Worm (Caenorhabditis elegans) whole organism, late embryonic: ENCODE measurements around the gene W09D6.4.

Experiments
- C08G9.2 ChIP-seq: sonication (generic microtip); optimal IDR thresholded peaks from 2 replicates; lab custom pipeline; 2016; ENCODE audit warnings: mild to moderate bottlenecking, missing genetic modification characterization, moderate library complexity, missing compliant biosample characterization
- C38D4.7 ChIP-seq: fragments of 200-800 bp; sonication (Bioruptor generic); optimal IDR thresholded peaks from 2 replicates; lab custom pipeline; 2018; ENCODE audit warnings: mild to moderate bottlenecking, missing genetic modification characterization, moderate library complexity, missing compliant biosample characterization
- K02D7.2 ChIP-seq: sonication (generic microtip); optimal IDR thresholded peaks from 2 replicates; lab custom pipeline; 2017; ENCODE audit warnings: mild to moderate bottlenecking, missing genetic modification characterization, missing compliant biosample characterization
- K09A11.1 ChIP-seq: sonication (generic microtip); optimal IDR thresholded peaks from 2 replicates; lab custom pipeline; 2017; ENCODE audit warnings: antibody characterized with exemption, mild to moderate bottlenecking, missing genetic modification characterization, missing compliant biosample characterization; ENCODE audit not compliant: insufficient read depth
- Y22D7AL.16 ChIP-seq: sonication (generic microtip); optimal IDR thresholded peaks from 2 replicates; lab custom pipeline; 2016; ENCODE audit warnings: missing genetic modification characterization, missing compliant biosample characterization
- ceh-14 ChIP-seq: sonication (generic microtip); optimal IDR thresholded peaks from 2 replicates; lab custom pipeline; 2016; ENCODE audit warnings: missing genotype, missing genetic modification characterization, missing compliant biosample characterization
- ceh-18 ChIP-seq: sonication (generic microtip); optimal IDR thresholded peaks from 2 replicates; lab custom pipeline; 2016; ENCODE audit warnings: missing genetic modification characterization, missing compliant biosample characterization
- ceh-19 ChIP-seq: fragments of 200-800 bp; sonication (Bioruptor generic); optimal IDR thresholded peaks from 2 replicates; lab custom pipeline; 2018; ENCODE audit warnings: mild to moderate bottlenecking, missing genetic modification characterization, missing compliant biosample characterization
- ceh-2 ChIP-seq: sonication (generic microtip); optimal IDR thresholded peaks from 2 replicates; lab custom pipeline; 2016; ENCODE audit warnings: missing genotype, missing genetic modification characterization, missing compliant biosample characterization
- ceh-22 ChIP-seq: sonication (generic microtip); optimal IDR thresholded peaks from 2 replicates; lab custom pipeline; 2017; ENCODE audit warnings: missing biosample characterization, missing genetic modification characterization
- ceh-24 ChIP-seq: sonication (generic microtip); optimal IDR thresholded peaks from 2 replicates; lab custom pipeline; 2016; ENCODE audit warnings: mild to moderate bottlenecking, missing genetic modification characterization, missing compliant biosample characterization
- dmd-4 ChIP-seq: sonication (generic microtip); optimal IDR thresholded peaks from 2 replicates; lab custom pipeline; 2016; ENCODE audit warnings: borderline replicate concordance, missing genetic modification characterization, missing compliant biosample characterization
- dve-1 ChIP-seq: sonication (generic microtip); optimal IDR thresholded peaks from 2 replicates; lab custom pipeline; 2017; ENCODE audit warnings: antibody characterized with exemption, mild to moderate bottlenecking, missing genetic modification characterization, missing compliant biosample characterization
- elt-2 ChIP-seq: sonication (generic microtip); optimal IDR thresholded peaks from 2 replicates; lab custom pipeline; 2016; ENCODE audit warnings: missing genetic modification reagents, missing genetic modification characterization, missing compliant biosample characterization
- elt-4 ChIP-seq: sonication (generic microtip); optimal IDR thresholded peaks from 2 replicates; lab custom pipeline; 2016; ENCODE audit warnings: missing genetic modification characterization, missing compliant biosample characterization
- ets-4 ChIP-seq: sonication (generic microtip); optimal IDR thresholded peaks from 2 replicates; lab custom pipeline; 2016; ENCODE audit warnings: missing genetic modification characterization, missing compliant biosample characterization
- fax-1 ChIP-seq: sonication (generic microtip); optimal IDR thresholded peaks from 2 replicates; lab custom pipeline; 2016; ENCODE audit warnings: missing genotype, missing genetic modification characterization, missing compliant biosample characterization
- fkh-6 ChIP-seq: sonication (generic microtip); optimal IDR thresholded peaks from 2 replicates; lab custom pipeline; 2016; ENCODE audit warnings: missing genetic modification characterization, missing compliant biosample characterization
- gmeb-2 ChIP-seq: sonication (generic microtip); optimal IDR thresholded peaks from 2 replicates; lab custom pipeline; 2016; ENCODE audit warnings: missing genetic modification characterization, inconsistent platforms, missing compliant biosample characterization
- hlh-15 ChIP-seq: sonication (generic microtip); optimal IDR thresholded peaks from 2 replicates; lab custom pipeline; 2016; ENCODE audit warnings: missing genetic modification characterization, missing compliant biosample characterization
- hlh-30 ChIP-seq: sonication (generic microtip); optimal IDR thresholded peaks from 2 replicates; lab custom pipeline; 2017; ENCODE audit warnings: antibody characterized with exemption, missing genetic modification characterization, missing compliant biosample characterization; ENCODE audit not compliant: insufficient read depth
- hlh-6 ChIP-seq: sonication (generic microtip); optimal IDR thresholded peaks from 2 replicates; lab custom pipeline; 2016; ENCODE audit warnings: missing genotype, missing genetic modification characterization, missing compliant biosample characterization
- madf-2 ChIP-seq: sonication (generic microtip); optimal IDR thresholded peaks from 2 replicates; lab custom pipeline; 2017; ENCODE audit warnings: missing genetic modification characterization, missing compliant biosample characterization
- nfya-1 ChIP-seq: sonication (generic microtip); optimal IDR thresholded peaks from 2 replicates; lab custom pipeline; 2017; ENCODE audit warnings: missing genetic modification characterization, mild to moderate bottlenecking, missing compliant biosample characterization, antibody characterized with exemption, moderate library complexity
- nhr-11 ChIP-seq: fragments of 150-350 bp; optimal IDR thresholded peaks from 2 replicates; lab custom pipeline; 2014; ENCODE audit warnings: missing biosample characterization, missing genetic modification characterization
- npax-4 ChIP-seq: sonication (generic microtip); optimal IDR thresholded peaks from 2 replicates; lab custom pipeline; 2016; ENCODE audit warnings: missing genetic modification characterization, missing compliant biosample characterization
- pat-9 ChIP-seq: fragments of 200-800 bp; sonication (Bioruptor generic); optimal IDR thresholded peaks from 2 replicates; lab custom pipeline; 2018; ENCODE audit warnings: mild to moderate bottlenecking, missing genetic modification characterization, moderate library complexity, missing compliant biosample characterization
- pax-1 ChIP-seq: fragments of 150-350 bp; optimal IDR thresholded peaks from 2 replicates; lab custom pipeline; 2014; ENCODE audit warnings: missing biosample characterization, missing genetic modification characterization
- pha-4 ChIP-seq: fragments of 150-350 bp; optimal IDR thresholded peaks from 2 replicates; lab custom pipeline; 2018; ENCODE audit warnings: missing biosample characterization, missing genetic modification reagents, missing genetic modification characterization
- pros-1 ChIP-seq: fragments of 150-350 bp; optimal IDR thresholded peaks from 2 replicates; lab custom pipeline; 2014; ENCODE audit warnings: missing biosample characterization, missing genetic modification reagents, missing genetic modification characterization
- ref-2 ChIP-seq: sonication (generic microtip); optimal IDR thresholded peaks from 2 replicates; lab custom pipeline; 2016; ENCODE audit warnings: missing genetic modification characterization, missing compliant biosample characterization
- rnt-1 ChIP-seq: sonication (generic microtip); optimal IDR thresholded peaks from 2 replicates; lab custom pipeline; 2016; ENCODE audit warnings: missing genetic modification characterization, missing compliant biosample characterization
- sdc-2 ChIP-seq: sonication (generic microtip); optimal IDR thresholded peaks from 2 replicates; lab custom pipeline; 2016; ENCODE audit warnings: missing genotype, missing genetic modification characterization, missing compliant biosample characterization
- sox-2 ChIP-seq: fragments of 200-800 bp; sonication (Bioruptor generic); IDR thresholded peaks from 2 replicates; pipeline ENCODE4 v1.3.6; 2022; ENCODE audit warnings: missing genetic modification reagents, missing genetic modification characterization, missing compliant biosample characterization
- tbx-2 ChIP-seq: sonication (generic microtip); optimal IDR thresholded peaks from 2 replicates; lab custom pipeline; 2016; ENCODE audit warnings: missing genetic modification characterization, missing compliant biosample characterization
- tbx-7 ChIP-seq: sonication (generic microtip); optimal IDR thresholded peaks from 2 replicates; lab custom pipeline; 2016; ENCODE audit warnings: missing genotype, missing genetic modification characterization, missing compliant biosample characterization
- ttx-3 ChIP-seq: sonication (generic microtip); optimal IDR thresholded peaks from 2 replicates; lab custom pipeline; 2016; ENCODE audit warnings: missing genetic modification reagents, missing genetic modification characterization, missing compliant biosample characterization
- unc-3 ChIP-seq, 2 experiments: fragments of 200-800 bp in 1 of 2; sonication (Bioruptor generic) in 1 of 2; sonication (generic microtip) in 1 of 2; conservative IDR thresholded peaks in 1 of 2; optimal IDR thresholded peaks in 1 of 2; 2 replicates each; pipeline versions ENCODE4 v1.3.6 to Lab custom; 2016 to 2022; ENCODE audit warnings: missing compliant biosample characterization in 2 of 2, missing genetic modification characterization in 2 of 2, missing genetic modification reagents in 1 of 2
- unc-42 ChIP-seq: sonication (generic microtip); optimal IDR thresholded peaks from 2 replicates; lab custom pipeline; 2016; ENCODE audit warnings: missing genotype, missing genetic modification characterization, missing compliant biosample characterization
- unc-55 ChIP-seq: sonication (generic microtip); optimal IDR thresholded peaks from 2 replicates; lab custom pipeline; 2017; ENCODE audit warnings: missing biosample characterization, missing genetic modification reagents, missing genetic modification characterization
- unc-86 ChIP-seq: sonication (generic microtip); optimal IDR thresholded peaks from 2 replicates; lab custom pipeline; 2016; ENCODE audit warnings: missing genetic modification characterization, missing compliant biosample characterization

Gene W09D6.4

DNA sequence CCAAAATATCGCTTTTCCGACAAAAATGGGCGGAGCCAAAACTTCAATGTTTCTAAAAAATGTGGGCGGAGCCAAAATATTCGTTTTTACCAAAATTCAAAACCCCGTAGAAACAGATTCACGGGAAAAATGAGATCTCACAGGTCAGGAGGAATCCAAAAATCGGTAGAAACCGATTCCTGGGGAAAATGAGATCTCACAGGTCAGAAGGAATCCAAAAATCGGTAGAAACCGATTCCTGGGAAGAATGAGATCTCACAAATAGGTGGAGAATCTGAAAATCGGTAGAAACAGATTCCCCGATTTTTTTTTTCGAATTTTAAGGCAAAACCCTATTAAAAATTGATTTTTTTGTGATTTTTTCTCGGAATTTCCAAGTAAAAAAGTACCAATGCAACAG lies 13.9 kb downstream of the W09D6.4 start (continued):
- TF ChIP-seq hlh-30 (no peak), fkh-6 (tag; lab: Kevin White, UChicago) (peak; percentile 80), ref-2 (no peak), pax-1 (tag; lab: Kevin White, UChicago) (no peak), elt-2 (tag; lab: Kevin White, UChicago) (peak; percentile 77), gmeb-2 (tag; lab: Kevin White, UChicago) (peak; percentile 33), dve-1 (tag; lab: Kevin White, UChicago) (no peak), pha-4 (tag; lab: Kevin White, UChicago) (no peak), madf-2 (tag; lab: Kevin White, UChicago) (no peak), unc-42 (tag; lab: Kevin White, UChicago) (no peak), K02D7.2 (tag; lab: Kevin White, UChicago) (no peak), fax-1 (tag; lab: Kevin White, UChicago) (peak; percentile 84), ttx-3 (tag; lab: Kevin White, UChicago) (no peak), sdc-2 (tag; lab: Kevin White, UChicago) (no peak), ceh-14 (tag; lab: Kevin White, UChicago) (peak; percentile 62), pros-1 (tag; lab: Kevin White, UChicago) (no peak), elt-4 (tag; lab: Kevin White, UChicago) (no peak), ceh-19 (GFP tag; lab: Kevin White, UChicago) (no peak), rnt-1 (tag; lab: Kevin White, UChicago) (peak; percentile 77), nhr-11 (tag; lab: Kevin White, UChicago) (no peak), tbx-2 (peak; percentile 97), tbx-7 (tag; lab: Kevin White, UChicago) (peak; percentile 91), unc-55 (GFP tag; lab: Kevin White, UChicago) (no peak), sox-2 (GFP tag; lab: Robert Waterston, UW) (no peak), pat-9 (tag; lab: Kevin White, UChicago) (no peak), hlh-6 (peak; percentile 51), C08G9.2 (tag; lab: Kevin White, UChicago) (peak; percentile 93), ceh-2 (tag; lab: Kevin White, UChicago) (peak; percentile 87), npax-4 (tag; lab: Kevin White, UChicago) (peak; percentile 4), unc-3 (GFP tag; conservative IDR thresholded peaks at IDR 0.05; lab: Robert Waterston, UW) (no peak), unc-3 (tag; optimal IDR thresholded peaks at IDR 0.05; lab: Kevin White, UChicago) (peak; percentile 16), ceh-18 (tag; lab: Kevin White, UChicago) (no peak), K09A11.1 (no peak), ceh-24 (tag; lab: Kevin White, UChicago) (no peak), ceh-22 (tag; lab: Kevin White, UChicago) (no peak), nfya-1 (tag; lab: Kevin White, UChicago) (no peak)

DNA sequence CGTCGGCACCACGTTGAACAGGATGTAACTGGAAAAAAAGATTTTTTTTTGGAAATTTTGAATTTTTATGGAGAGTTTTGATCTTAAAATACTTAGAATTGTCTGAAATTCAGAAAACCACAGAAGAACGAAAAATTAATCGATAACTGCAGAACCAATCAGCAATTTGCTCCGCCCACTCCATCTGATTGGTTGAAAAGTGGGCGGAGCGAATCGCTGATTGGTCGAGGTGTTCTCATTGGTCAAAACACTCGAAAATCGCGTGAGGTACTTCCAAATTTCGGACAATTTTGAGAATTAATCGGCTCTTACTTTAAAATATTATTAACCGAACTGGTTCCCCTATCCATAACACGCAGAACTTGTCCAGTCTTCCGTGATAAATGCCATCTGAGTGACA lies 16.1 kb downstream of the W09D6.4 start:
- TF ChIP-seq nfya-1 (tag; lab: Kevin White, UChicago), result peak; percentile 74
- TF ChIP-seq unc-55 (GFP tag; lab: Kevin White, UChicago), result no peak

DNA sequence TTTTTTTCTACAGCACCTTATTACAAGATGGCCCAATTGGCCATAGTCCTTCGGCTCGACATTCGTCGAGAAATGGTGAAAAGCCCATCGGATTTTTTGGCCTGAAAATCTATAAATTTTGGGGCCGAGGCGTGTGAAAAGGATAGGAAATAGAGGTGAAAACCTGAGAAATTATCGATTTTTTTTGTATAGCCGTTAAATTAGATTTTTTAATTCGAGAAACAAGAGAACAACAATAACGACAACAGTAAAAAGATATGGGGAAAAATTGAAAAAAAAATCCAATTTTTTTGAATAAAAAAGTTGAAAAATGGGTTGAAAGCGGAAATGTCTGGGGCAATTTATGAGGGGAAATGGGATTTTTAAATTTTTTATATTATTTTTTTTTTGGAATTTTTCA lies 20.3 kb downstream of the W09D6.4 start, which contains the start of gene hmt-1:
hmt-1 (minus strand) TSS at position 101 of the 400 bp plus-strand sequence.
- TF ChIP-seq ceh-19 (GFP tag; lab: Kevin White, UChicago) (no peak), ceh-2 (tag; lab: Kevin White, UChicago) (no peak), unc-3 (GFP tag; conservative IDR thresholded peaks at IDR 0.05; lab: Robert Waterston, UW) (no peak), unc-3 (tag; optimal IDR thresholded peaks at IDR 0.05; lab: Kevin White, UChicago) (no peak), ttx-3 (tag; lab: Kevin White, UChicago) (no peak), hlh-15 (no peak), unc-86 (tag; lab: Kevin White, UChicago) (no peak), C38D4.7 (GFP tag; lab: Kevin White, UChicago) (no peak), ets-4 (tag; lab: Kevin White, UChicago) (no peak), pha-4 (tag; lab: Kevin White, UChicago) (no peak), dmd-4 (tag; lab: Kevin White, UChicago) (no peak), Y22D7AL.16 (tag; lab: Kevin White, UChicago) (no peak), tbx-2 (no peak)
